Worm (Caenorhabditis elegans): Measurements from ENCODE around the gene grl-9.

Gene grl-9

ce11 chrV:6705367-6705766 is 26.1 kb downstream of the grl-9 start:
- TF ChIP-seq lin-13 (tag; optimal IDR thresholded peaks at IDR 0.05) = no peak
- peak; percentile 91 for TF ChIP-seq zip-8 (tag; optimal IDR thresholded peaks at IDR 0.05)

DNA sequence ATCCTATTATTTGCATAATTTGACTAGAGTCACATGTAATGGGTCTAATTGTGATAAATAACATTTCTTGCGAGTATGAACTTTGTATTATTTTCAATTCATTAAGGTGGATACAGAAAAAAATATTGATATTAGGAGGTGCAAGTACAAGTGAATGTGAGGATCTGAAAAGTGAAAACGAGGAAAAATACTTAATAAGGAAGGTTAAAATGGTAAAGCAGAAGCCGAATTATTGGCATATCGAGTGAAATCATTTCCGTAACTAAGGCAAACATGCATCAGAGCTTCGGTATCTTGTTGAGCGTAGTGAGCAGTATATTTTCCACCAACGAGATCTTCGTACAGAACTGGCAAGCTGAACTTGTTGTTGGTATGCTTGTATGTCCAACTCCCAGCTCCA is 27.0 kb downstream of the grl-9 start:
- no peak for TF ChIP-seq nhr-76 (tag; optimal IDR thresholded peaks at IDR 0.05)
- TF ChIP-seq lin-13 (tag; optimal IDR thresholded peaks at IDR 0.05) = no peak
- no peak for TF ChIP-seq unc-120 (tag; optimal IDR thresholded peaks at IDR 0.05; ENCODE audit: poor library complexity, severe bottlenecking)
- TF ChIP-seq sem-2 (GFP tag; optimal IDR thresholded peaks at IDR 0.05) = no peak
- no peak for TF ChIP-seq mep-1 (tag; optimal IDR thresholded peaks at IDR 0.05)

DNA sequence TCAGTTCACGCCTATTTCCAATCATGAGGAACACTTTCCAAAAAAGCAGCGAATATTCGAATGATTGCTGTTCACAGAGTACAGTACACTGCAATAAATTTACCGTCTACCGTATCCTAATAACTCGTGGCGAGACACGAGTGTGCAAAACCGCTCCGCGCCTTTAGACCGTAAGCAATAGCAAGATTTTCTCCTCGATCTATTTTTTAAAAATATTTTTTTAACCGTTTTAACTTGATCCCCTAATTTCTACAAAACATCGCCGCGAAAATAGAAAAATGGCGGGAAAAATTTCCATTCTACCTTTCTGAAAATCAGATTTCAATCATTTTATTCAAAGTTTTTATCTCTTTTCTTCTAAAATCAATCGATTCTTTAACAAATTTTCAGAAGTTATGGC is 28.8 kb downstream of the grl-9 start, which contains the start of gene era-1:
Gene era-1 (plus strand): TSS at position 366 of the 400 bp plus-strand sequence.
- no peak for TF ChIP-seq mls-2 (tag; optimal IDR thresholded peaks at IDR 0.05)
- no peak for TF ChIP-seq tbx-8 (GFP tag; optimal IDR thresholded peaks at IDR 0.05)
- TF ChIP-seq hlh-1 (tag; optimal IDR thresholded peaks at IDR 0.05) = no peak
- TF ChIP-seq bed-3 (GFP tag; optimal IDR thresholded peaks at IDR 0.05) = no peak
- no peak for TF ChIP-seq M03D4.4 (tag; optimal IDR thresholded peaks at IDR 0.05)
- TF ChIP-seq ceh-83 (GFP tag; optimal IDR thresholded peaks at IDR 0.05) = no peak
- no peak for TF ChIP-seq ham-2 (GFP tag; optimal IDR thresholded peaks at IDR 0.05)
- no peak for TF ChIP-seq nhr-2 (tag; optimal IDR thresholded peaks at IDR 0.05)
- TF ChIP-seq unc-39 (tag; optimal IDR thresholded peaks at IDR 0.05) = no peak
- TF ChIP-seq ceh-43 (GFP tag; optimal IDR thresholded peaks at IDR 0.05) = no peak
- no peak for TF ChIP-seq pha-4 (tag; optimal IDR thresholded peaks at IDR 0.05)
- no peak for TF ChIP-seq zip-8 (tag; optimal IDR thresholded peaks at IDR 0.05)
- no peak for TF ChIP-seq mep-1 (tag; optimal IDR thresholded peaks at IDR 0.05)
- no peak for TF ChIP-seq cnd-1 (tag; optimal IDR thresholded peaks at IDR 0.05)
- TF ChIP-seq snpc-4 (tag; optimal IDR thresholded peaks at IDR 0.05) = no peak
- no peak for TF ChIP-seq nhr-28 (tag; optimal IDR thresholded peaks at IDR 0.05)
- no peak for TF ChIP-seq mab-5 (tag; optimal IDR thresholded peaks at IDR 0.05)

DNA sequence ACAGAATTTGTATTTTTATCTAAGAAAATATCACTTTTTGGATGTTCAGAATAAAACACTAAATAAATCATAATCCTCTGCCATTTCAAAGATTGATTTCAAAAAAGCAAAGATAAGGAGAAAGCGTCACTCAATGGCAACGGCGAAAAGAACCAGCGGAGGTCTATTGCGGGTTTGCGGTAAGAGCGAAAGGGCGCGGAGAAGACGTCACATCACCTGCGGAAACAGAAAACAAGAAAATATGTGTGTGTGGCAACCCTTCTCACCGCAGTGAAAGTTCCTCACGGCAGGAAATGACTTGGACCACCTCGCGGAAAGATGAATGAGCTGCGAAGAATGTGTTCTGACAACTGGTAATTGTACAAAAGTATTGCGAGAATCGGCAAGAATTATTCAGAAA is 31.7 kb downstream of the grl-9 start:
- TF ChIP-seq snpc-4 (tag; optimal IDR thresholded peaks at IDR 0.05) (no peak), blmp-1 (tag; optimal IDR thresholded peaks at IDR 0.05) (peak; percentile 82)

ce11 chrV:6699021-6699420 is 32.5 kb downstream of the grl-9 start:
- TF ChIP-seq cnd-1 (tag; optimal IDR thresholded peaks at IDR 0.05) (no peak), blmp-1 (tag; optimal IDR thresholded peaks at IDR 0.05) (no peak), unc-120 (tag; optimal IDR thresholded peaks at IDR 0.05; ENCODE audit: poor library complexity, severe bottlenecking) (no peak), M03D4.4 (tag; optimal IDR thresholded peaks at IDR 0.05) (no peak), lin-13 (tag; optimal IDR thresholded peaks at IDR 0.05) (no peak), sem-2 (GFP tag; optimal IDR thresholded peaks at IDR 0.05) (no peak), ceh-39 (tag; optimal IDR thresholded peaks at IDR 0.05) (no peak), nhr-237 (tag; optimal IDR thresholded peaks at IDR 0.05) (no peak), elt-1 (tag; optimal IDR thresholded peaks at IDR 0.05; ENCODE audit: borderline replicate concordance, insufficient read depth) (no peak)

ce11 chrV:6697552-6697951 is 33.9 kb downstream of the grl-9 start, which contains the start of gene W02F12.2:
TSS of gene W02F12.2 (minus strand) at chrV:6697652.
- TF ChIP-seq unc-62 (GFP tag; optimal IDR thresholded peaks at IDR 0.05) (no peak), ceh-39 (tag; optimal IDR thresholded peaks at IDR 0.05) (no peak)

- no peak for TF ChIP-seq unc-120 (tag; optimal IDR thresholded peaks at IDR 0.05; ENCODE audit: poor library complexity, severe bottlenecking)
- no peak for TF ChIP-seq M03D4.4 (tag; optimal IDR thresholded peaks at IDR 0.05)
- TF ChIP-seq unc-62 (GFP tag; optimal IDR thresholded peaks at IDR 0.05) = no peak
- no peak for TF ChIP-seq snpc-4 (tag; optimal IDR thresholded peaks at IDR 0.05)
- no peak for TF ChIP-seq mab-5 (tag; optimal IDR thresholded peaks at IDR 0.05)
- TF ChIP-seq tbx-8 (GFP tag; optimal IDR thresholded peaks at IDR 0.05) = no peak
- no peak for TF ChIP-seq sptf-1 (tag; optimal IDR thresholded peaks at IDR 0.05)
- no peak for TF ChIP-seq ham-2 (GFP tag; optimal IDR thresholded peaks at IDR 0.05)
- TF ChIP-seq hlh-1 (tag; optimal IDR thresholded peaks at IDR 0.05) = no peak
- TF ChIP-seq pha-4 (tag; optimal IDR thresholded peaks at IDR 0.05) = no peak
- no peak for TF ChIP-seq blmp-1 (tag; optimal IDR thresholded peaks at IDR 0.05)
Observed at ce11 chrV:6694668-6695067, 36.8 kb downstream of the grl-9 start, which contains the start of gene W02F12.8. TSS of gene W02F12.8 (minus strand) at chrV:6694768.

Measured in whole organism, mixed stage, embryonic.